Worm (Caenorhabditis elegans) whole organism, L4 larva: ENCODE data around the gene C06G1.1.
A peak's percentile ranks its signal among the peaks of the same experiment; 100 is the strongest.

Experiments
- D1046.2 ChIP-seq: fragments of 200-800 bp; sonication (Bioruptor generic); IDR thresholded peaks from 2 replicates; pipeline ENCODE4 v1.3.6; 2022; ENCODE audit warnings: missing genetic modification characterization, missing compliant biosample characterization
- F10B5.3 ChIP-seq: sonication (generic microtip); optimal IDR thresholded peaks from 2 replicates; lab custom pipeline; 2016; ENCODE audit warnings: mild to moderate bottlenecking, missing genetic modification characterization, missing compliant biosample characterization
- F49E8.2 ChIP-seq: sonication (generic microtip); optimal IDR thresholded peaks from 2 replicates; lab custom pipeline; 2016; ENCODE audit warnings: missing compliant biosample characterization, mild to moderate bottlenecking, missing genetic modification characterization, borderline replicate concordance
- R02D3.7 ChIP-seq: fragments of 150-350 bp; sonication (generic microtip); optimal IDR thresholded peaks from 3 replicates; lab custom pipeline; 2014; ENCODE audit warnings: missing biosample characterization, missing genetic modification characterization
- Y5F2A.4 ChIP-seq: fragments of 200-800 bp; sonication (Bioruptor generic); optimal IDR thresholded peaks from 2 replicates; lab custom pipeline; 2018; ENCODE audit warnings: mild to moderate bottlenecking, missing genetic modification characterization, missing compliant biosample characterization
- Y75B8A.6 ChIP-seq: fragments of 200-800 bp; sonication (Bioruptor generic); IDR thresholded peaks from 2 replicates; pipeline ENCODE4 v1.3.6; 2022; ENCODE audit warnings: missing genetic modification reagents, missing genetic modification characterization, missing compliant biosample characterization
- ZK337.2 ChIP-seq: fragments of 200-800 bp; sonication (Bioruptor generic); IDR thresholded peaks from 2 replicates; pipeline ENCODE4 v1.3.6; 2022; ENCODE audit warnings: missing genetic modification reagents, missing genetic modification characterization, missing compliant biosample characterization
- aha-1 ChIP-seq: fragments of 150-350 bp; peaks from one replicate; lab custom pipeline; 2014; ENCODE audit warnings: missing biosample characterization, missing genetic modification characterization
- arid-1 ChIP-seq: fragments of 200-800 bp; sonication (Bioruptor generic); conservative IDR thresholded peaks from 2 replicates; pipeline ENCODE4 v1.3.6; 2022; ENCODE audit warnings: missing genetic modification reagents, missing genetic modification characterization, missing compliant biosample characterization
- ceh-28 ChIP-seq: fragments of 150-350 bp; optimal IDR thresholded peaks from 2 replicates; lab custom pipeline; 2014; ENCODE audit warnings: missing biosample characterization, missing genetic modification reagents, missing genetic modification characterization
- ceh-32 ChIP-seq: sonication (generic microtip); optimal IDR thresholded peaks from 2 replicates; lab custom pipeline; 2016; ENCODE audit warnings: mild to moderate bottlenecking, missing genetic modification characterization, missing compliant biosample characterization; ENCODE audit not compliant: poor library complexity
- ceh-44 ChIP-seq: fragments of 200-800 bp; sonication (Bioruptor generic); IDR thresholded peaks from 2 replicates; pipeline ENCODE4 v1.3.6; 2022; ENCODE audit warnings: missing genetic modification reagents, missing genetic modification characterization, missing compliant biosample characterization
- ceh-62 ChIP-seq: sonication (generic microtip); optimal IDR thresholded peaks from 2 replicates; lab custom pipeline; 2017; ENCODE audit warnings: missing biosample characterization, missing genetic modification characterization
- ceh-82 ChIP-seq: sonication (generic microtip); optimal IDR thresholded peaks from 2 replicates; lab custom pipeline; 2017; ENCODE audit warnings: missing biosample characterization, missing genetic modification characterization
- daf-19 ChIP-seq: fragments of 200-800 bp; sonication (Bioruptor generic); conservative IDR thresholded peaks from 2 replicates; pipeline ENCODE4 v1.3.6; 2022; ENCODE audit warnings: missing genetic modification characterization, missing compliant biosample characterization
- daf-8 ChIP-seq: fragments of 200-800 bp; sonication (Bioruptor generic); IDR thresholded peaks from 2 replicates; pipeline ENCODE4 v1.3.6; 2022; ENCODE audit warnings: missing genetic modification characterization, missing compliant biosample characterization
- dmd-8 ChIP-seq: fragments of 200-800 bp; sonication (Bioruptor generic); IDR thresholded peaks from 2 replicates; pipeline ENCODE4 v1.3.6; 2022; ENCODE audit warnings: missing genetic modification characterization, missing compliant biosample characterization
- duxl-1 ChIP-seq: sonication (generic microtip); optimal IDR thresholded peaks from 2 replicates; lab custom pipeline; 2016; ENCODE audit warnings: mild to moderate bottlenecking, missing genetic modification characterization, moderate library complexity, missing compliant biosample characterization; ENCODE audit not compliant: poor library complexity
- dve-1 ChIP-seq: sonication (generic microtip); optimal IDR thresholded peaks from 2 replicates; lab custom pipeline; 2017; ENCODE audit warnings: antibody characterized with exemption, mild to moderate bottlenecking, missing genetic modification characterization, missing compliant biosample characterization; ENCODE audit not compliant: insufficient read depth
- egl-27 ChIP-seq: sonication (generic microtip); optimal IDR thresholded peaks from 3 replicates; lab custom pipeline; 2017; ENCODE audit warnings: missing biosample characterization, missing genetic modification reagents, missing genetic modification characterization
- fos-1 ChIP-seq: fragments of 150-350 bp; optimal IDR thresholded peaks from 2 replicates; lab custom pipeline; 2014; ENCODE audit warnings: missing biosample characterization, missing genetic modification characterization
- gei-8 ChIP-seq: fragments of 200-800 bp; sonication (Bioruptor generic); optimal IDR thresholded peaks from 2 replicates; lab custom pipeline; 2018; ENCODE audit warnings: mild to moderate bottlenecking, missing genetic modification characterization, missing compliant biosample characterization
- hlh-30 ChIP-seq: sonication (generic microtip); optimal IDR thresholded peaks from 2 replicates; lab custom pipeline; 2017; ENCODE audit warnings: antibody characterized with exemption, mild to moderate bottlenecking, missing genetic modification characterization, missing compliant biosample characterization; ENCODE audit not compliant: insufficient read depth
- lim-7 ChIP-seq: fragments of 200-800 bp; sonication (Bioruptor generic); IDR thresholded peaks from 2 replicates; pipeline ENCODE4 v1.3.6; 2022; ENCODE audit warnings: missing genetic modification characterization, missing compliant biosample characterization
- lin-1 ChIP-seq: fragments of 200-800 bp; sonication (Bioruptor generic); IDR thresholded peaks from 2 replicates; pipeline ENCODE4 v1.3.6; 2022; ENCODE audit warnings: missing genetic modification reagents, missing genetic modification characterization, missing compliant biosample characterization
- lin-13 ChIP-seq: fragments of 150-350 bp; optimal IDR thresholded peaks from 2 replicates; lab custom pipeline; 2014; ENCODE audit warnings: missing biosample characterization, missing genetic modification reagents, missing genetic modification characterization
- lin-29 ChIP-seq: fragments of 200-800 bp; sonication (Bioruptor generic); IDR thresholded peaks from 2 replicates; pipeline ENCODE4 v1.3.6; 2022; ENCODE audit warnings: missing genetic modification reagents, missing genetic modification characterization, missing compliant biosample characterization
- lsy-2 ChIP-seq, 2 experiments: fragments of 150-350 bp in 1 of 2; sonication (generic microtip) in 1 of 2; optimal IDR thresholded peaks; 2 replicates each; lab custom pipeline; 2014 to 2017; ENCODE audit warnings: missing biosample characterization in 2 of 2, missing genetic modification characterization in 2 of 2
- madf-9 ChIP-seq: fragments of 200-800 bp; sonication (Bioruptor generic); conservative IDR thresholded peaks from 2 replicates; pipeline ENCODE4 v1.3.6; 2022; ENCODE audit warnings: missing genetic modification reagents, missing genetic modification characterization, missing compliant biosample characterization
- mdt-29 ChIP-seq: fragments of 200-800 bp; sonication (Bioruptor generic); IDR thresholded peaks from 2 replicates; pipeline ENCODE4 v1.3.6; 2022; ENCODE audit warnings: missing genetic modification reagents, missing genetic modification characterization, missing compliant biosample characterization
- mxl-3 ChIP-seq: fragments of 200-800 bp; sonication (Bioruptor generic); optimal IDR thresholded peaks from 2 replicates; lab custom pipeline; 2018; ENCODE audit warnings: mild to moderate bottlenecking, missing genetic modification characterization, missing compliant biosample characterization
- nhr-10 ChIP-seq: fragments of 150-350 bp; optimal IDR thresholded peaks from 2 replicates; lab custom pipeline; 2014; ENCODE audit warnings: missing biosample characterization, missing genetic modification characterization
- nhr-11 ChIP-seq: fragments of 150-350 bp; optimal IDR thresholded peaks from 2 replicates; lab custom pipeline; 2014; ENCODE audit warnings: missing biosample characterization, missing genetic modification characterization
- nhr-111 ChIP-seq: fragments of 200-800 bp; sonication (Bioruptor generic); optimal IDR thresholded peaks from 2 replicates; lab custom pipeline; 2018; ENCODE audit warnings: mild to moderate bottlenecking, missing genetic modification characterization, missing compliant biosample characterization
- nhr-28 ChIP-seq: fragments of 150-350 bp; optimal IDR thresholded peaks from 2 replicates; lab custom pipeline; 2014; ENCODE audit warnings: missing biosample characterization, missing genetic modification characterization
- nhr-41 ChIP-seq: fragments of 200-800 bp; sonication (Bioruptor generic); IDR thresholded peaks from 2 replicates; pipeline ENCODE4 v1.3.6; 2022; ENCODE audit warnings: missing genetic modification reagents, missing genetic modification characterization, missing compliant biosample characterization
- nhr-42 ChIP-seq: fragments of 200-800 bp; sonication (Bioruptor generic); IDR thresholded peaks from 2 replicates; pipeline ENCODE4 v1.3.6; 2022; ENCODE audit warnings: missing genetic modification characterization, missing compliant biosample characterization
- nhr-76 ChIP-seq: fragments of 150-350 bp; optimal IDR thresholded peaks from 2 replicates; lab custom pipeline; 2014; ENCODE audit warnings: missing biosample characterization, missing genetic modification characterization
- pqm-1 ChIP-seq: sonication (generic microtip); optimal IDR thresholded peaks from 2 replicates; lab custom pipeline; 2017; ENCODE audit warnings: missing biosample characterization, missing genetic modification characterization
- saeg-2 ChIP-seq: fragments of 200-800 bp; sonication (Bioruptor generic); IDR thresholded peaks from 2 replicates; pipeline ENCODE4 v1.3.6; 2022; ENCODE audit warnings: missing genetic modification reagents, missing genetic modification characterization, missing compliant biosample characterization
- set-16 ChIP-seq: fragments of 200-800 bp; sonication (Bioruptor generic); IDR thresholded peaks from 2 replicates; pipeline ENCODE4 v1.3.6; 2022; ENCODE audit warnings: missing genetic modification reagents, missing genetic modification characterization, missing compliant biosample characterization
- snpc-4 ChIP-seq: fragments of 150-350 bp; optimal IDR thresholded peaks from 2 replicates; lab custom pipeline; 2014; ENCODE audit warnings: missing biosample characterization, missing genetic modification characterization
- spr-3 ChIP-seq: fragments of 200-800 bp; sonication (Bioruptor generic); optimal IDR thresholded peaks from 2 replicates; lab custom pipeline; 2018; ENCODE audit warnings: mild to moderate bottlenecking, missing genetic modification characterization, missing compliant biosample characterization
- tag-97 ChIP-seq: fragments of 200-800 bp; sonication (Bioruptor generic); IDR thresholded peaks from 2 replicates; pipeline ENCODE4 v1.3.6; 2022; ENCODE audit warnings: missing genetic modification characterization, missing compliant biosample characterization
- unc-62 ChIP-seq, 3 experiments: fragments of 150-350 bp in 1 of 3; sonication (generic microtip); optimal IDR thresholded peaks in 2 of 3; peaks in 1 of 3; 1 replicate in 1 of 3; 2 replicates in 2 of 3; lab custom pipeline; 2014 to 2017; ENCODE audit warnings: missing biosample characterization in 3 of 3, missing genetic modification characterization in 3 of 3, missing genetic modification reagents in 3 of 3, missing genotype in 1 of 3
- vab-7 ChIP-seq: fragments of 200-800 bp; sonication (Bioruptor generic); IDR thresholded peaks from 2 replicates; pipeline ENCODE4 v1.3.6; 2022; ENCODE audit warnings: missing genetic modification reagents, missing genetic modification characterization, missing compliant biosample characterization
- zag-1 ChIP-seq: fragments of 150-350 bp; optimal IDR thresholded peaks from 2 replicates; lab custom pipeline; 2014; ENCODE audit warnings: missing biosample characterization, missing genetic modification characterization
- zfp-3 ChIP-seq: fragments of 200-800 bp; sonication (Bioruptor generic); conservative IDR thresholded peaks from 2 replicates; pipeline ENCODE4 v1.3.6; 2022; ENCODE audit warnings: missing genetic modification reagents, missing genetic modification characterization, missing compliant biosample characterization
- zip-2 ChIP-seq: fragments of 150-350 bp; optimal IDR thresholded peaks from 2 replicates; lab custom pipeline; 2014; ENCODE audit warnings: missing biosample characterization, missing genetic modification characterization
- ztf-7 ChIP-seq: fragments of 150-350 bp; optimal IDR thresholded peaks from 2 replicates; lab custom pipeline; 2014; ENCODE audit warnings: missing biosample characterization, missing genetic modification characterization

C06G1.1 gene

DNA sequence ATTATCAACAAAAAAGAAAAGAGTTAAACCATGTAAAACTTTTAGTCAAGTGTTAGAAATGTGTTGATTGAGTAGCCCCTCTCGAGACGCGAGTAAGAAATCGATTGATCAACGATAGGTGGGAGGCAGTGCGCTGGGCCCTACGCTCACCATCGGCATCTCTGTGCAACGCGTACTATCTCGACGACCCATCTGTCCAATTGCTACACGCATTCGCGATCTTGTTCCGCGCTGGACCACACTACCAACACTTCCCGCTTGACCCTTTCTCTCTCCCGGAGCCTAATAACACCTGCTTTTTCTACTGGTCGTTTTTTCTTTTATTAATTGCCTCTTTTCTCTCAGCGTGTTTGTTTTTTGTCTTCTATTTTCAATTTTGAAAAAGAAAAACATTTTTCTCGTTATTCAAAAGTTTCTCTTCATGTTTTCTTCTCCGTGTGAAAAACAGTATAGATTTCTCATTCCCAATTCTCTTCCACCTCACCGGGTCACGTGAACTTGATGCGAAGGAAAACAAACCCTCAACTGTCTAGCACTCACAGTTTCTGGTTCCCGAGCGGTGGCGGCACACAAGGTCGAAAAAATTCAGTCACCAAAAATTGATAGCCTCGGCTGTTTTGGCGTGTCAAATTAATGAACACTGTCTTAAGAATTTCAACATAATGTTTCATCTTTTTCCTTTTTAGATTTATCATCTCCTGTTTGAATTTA, 21.7 kb upstream of the C06G1.1 start (continued):
- TF ChIP-seq lin-1 (GFP tag; lab: Robert Waterston, UW) (no peak), mxl-3 (no peak), Y5F2A.4 (GFP tag; lab: Kevin White, UChicago) (no peak), lsy-2 (tag; optimal IDR thresholded peaks at IDR 0.05; lab: Kevin White, UChicago) (no peak), ceh-62 (tag; lab: Kevin White, UChicago) (no peak), D1046.2 (GFP tag; lab: Robert Waterston, UW) (no peak), lin-29 (GFP tag; lab: Robert Waterston, UW) (no peak), F49E8.2 (no peak), set-16 (GFP tag; lab: Robert Waterston, UW) (0 out of 2 replicates have a peak, but pooled peaks have one; percentile 20), pqm-1 (tag; lab: Kevin White, UChicago) (no peak), nhr-41 (GFP tag; lab: Robert Waterston, UW) (no peak), Y75B8A.6 (GFP tag; lab: Robert Waterston, UW) (no peak), egl-27 (tag; lab: Kevin White, UChicago) (no peak), aha-1 (peak; percentile 62), nhr-42 (GFP tag; lab: Robert Waterston, UW) (no peak), snpc-4 (no peak), daf-19 (no peak), nhr-111 (no peak), hlh-30 (tag; lab: Kevin White, UChicago) (peak; percentile 61), dmd-8 (no peak), lim-7 (GFP tag; lab: Robert Waterston, UW) (no peak), R02D3.7 (no peak), zfp-3 (GFP tag; lab: Robert Waterston, UW) (no peak), zag-1 (tag; lab: Kevin White, UChicago) (no peak), ztf-7 (tag; lab: Kevin White, UChicago) (no peak), nhr-76 (tag; lab: Kevin White, UChicago) (no peak), nhr-11 (tag; lab: Kevin White, UChicago) (no peak), unc-62 (GFP tag; optimal IDR thresholded peaks at IDR 0.05 in 1 of 2; lab: Kevin White, UChicago) (no peak), unc-62 (tag; optimal IDR thresholded peaks at IDR 0.05; lab: Kevin White, UChicago) (no peak), ceh-32 (tag; lab: Kevin White, UChicago) (no peak), mdt-29 (GFP tag; lab: Robert Waterston, UW) (no peak), gei-8 (no peak), zip-2 (no peak), ceh-44 (no peak), ceh-82 (tag; lab: Kevin White, UChicago) (no peak)
- TF ChIP-seq, all 104 proteins: peak for 13

DNA sequence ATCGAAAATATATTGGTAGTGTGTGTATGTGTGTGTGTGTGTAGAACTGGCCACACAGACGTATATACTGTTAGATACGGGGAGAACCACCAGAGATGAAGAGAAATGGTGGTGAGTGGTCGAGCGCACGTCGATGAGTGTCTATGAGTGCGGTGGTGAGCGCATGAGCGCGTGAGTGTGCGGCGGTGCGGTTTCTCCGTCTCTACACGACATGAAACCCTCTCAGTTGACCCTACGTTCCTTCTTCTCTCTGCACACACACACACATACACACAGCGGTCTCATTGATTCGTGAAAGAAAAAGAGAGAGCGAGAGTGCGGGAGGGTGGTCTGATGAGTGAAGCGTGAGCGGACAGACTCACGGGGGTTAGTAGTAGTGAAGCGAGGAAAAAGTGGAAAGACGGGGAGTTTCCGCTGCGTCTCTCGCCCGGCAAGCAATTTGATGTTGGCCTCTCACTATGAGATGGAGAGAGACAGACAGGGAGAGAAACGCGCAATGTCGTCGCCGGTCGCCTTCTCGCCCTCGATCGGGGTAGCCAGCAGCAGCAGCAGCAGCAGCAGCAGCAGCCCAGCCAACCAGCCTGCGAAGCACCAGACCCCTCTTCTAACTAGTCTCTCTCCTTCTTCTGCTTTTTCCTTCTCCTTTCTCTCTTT, 20.7 kb upstream of the C06G1.1 start:
- no peak for TF ChIP-seq daf-8
- TF ChIP-seq lin-13 (GFP tag; lab: Kevin White, UChicago) = peak; percentile 88
- no peak for TF ChIP-seq ZK337.2 (GFP tag; lab: Robert Waterston, UW)
- peak; percentile 95 for TF ChIP-seq nhr-10
- peak; percentile 92 for TF ChIP-seq saeg-2 (GFP tag; lab: Robert Waterston, UW)
- TF ChIP-seq egl-27 (tag; lab: Kevin White, UChicago) = peak; percentile 82
- TF ChIP-seq vab-7 (GFP tag; lab: Robert Waterston, UW) = peak; percentile 78
- peak; percentile 91 for TF ChIP-seq dve-1 (tag; lab: Kevin White, UChicago)
- peak; percentile 100 for TF ChIP-seq aha-1
- no peak for TF ChIP-seq tag-97 (GFP tag; lab: Robert Waterston, UW)
- peak; percentile 92 for TF ChIP-seq nhr-28 (tag; lab: Kevin White, UChicago)
- peak; percentile 92 for TF ChIP-seq madf-9 (GFP tag; lab: Robert Waterston, UW)
- TF ChIP-seq ceh-28 (tag; lab: Kevin White, UChicago) = peak; percentile 85
- TF ChIP-seq F10B5.3 (tag; lab: Kevin White, UChicago) = peak; percentile 83
- TF ChIP-seq gei-8 = peak; percentile 93
- TF ChIP-seq fos-1 = no peak
- TF ChIP-seq duxl-1 = peak; percentile 29
- TF ChIP-seq arid-1 (GFP tag; lab: Robert Waterston, UW) = peak; percentile 81
- peak; percentile 86 to 87 for TF ChIP-seq lsy-2 (tag; optimal IDR thresholded peaks at IDR 0.05; lab: Kevin White, UChicago)
- TF ChIP-seq lim-7 (GFP tag; lab: Robert Waterston, UW) = no peak; the same call in 1 of the 2 replicates
- TF ChIP-seq spr-3 (GFP tag; lab: Kevin White, UChicago) = peak; percentile 67
